Worm (Caenorhabditis elegans) whole organism, young adult: ENCODE data around the gene cut-6.
A peak's percentile ranks its signal among the peaks of the same experiment; 100 is the strongest.

Source experiments
- B0035.1 ChIP-seq: sonication (generic microtip); optimal IDR thresholded peaks from 2 replicates; lab custom pipeline; 2016; ENCODE audit warnings: missing genetic modification characterization, mild to moderate bottlenecking, missing compliant biosample characterization, missing genotype, missing genetic modification reagents
- B0336.3 ChIP-seq: fragments of 200-800 bp; sonication (Bioruptor generic); IDR thresholded peaks from 2 replicates; pipeline ENCODE4 v1.3.6; 2022; ENCODE audit warnings: missing genetic modification characterization, missing compliant biosample characterization
- D2030.7 ChIP-seq: fragments of 200-800 bp; sonication (Bioruptor generic); IDR thresholded peaks from 2 replicates; pipeline ENCODE4 v1.3.6; 2022; ENCODE audit warnings: missing genetic modification reagents, missing genetic modification characterization, missing compliant biosample characterization
- T26A5.8 ChIP-seq: sonication (generic microtip); optimal IDR thresholded peaks from 2 replicates; lab custom pipeline; 2016; ENCODE audit warnings: missing genetic modification characterization, missing compliant biosample characterization
- ama-1 ChIP-seq, 3 experiments: fragments of 150-350 bp in 1 of 3; sonication (generic microtip) in 2 of 3; optimal IDR thresholded peaks; 2 replicates each; lab custom pipeline; 2014 to 2018; ENCODE audit warnings: missing biosample characterization in 2 of 3, missing genetic modification characterization in 2 of 3, missing genetic modification reagents in 2 of 3
- attf-3 ChIP-seq: fragments of 200-800 bp; sonication (Bioruptor generic); conservative IDR thresholded peaks from 2 replicates; pipeline ENCODE4 v1.3.6; 2022; ENCODE audit warnings: missing genetic modification reagents, missing genetic modification characterization, missing compliant biosample characterization
- attf-5 ChIP-seq: fragments of 200-800 bp; sonication (Bioruptor generic); optimal IDR thresholded peaks from 2 replicates; lab custom pipeline; 2018; ENCODE audit warnings: mild to moderate bottlenecking, missing genetic modification characterization, missing compliant biosample characterization
- cebp-1 ChIP-seq, 2 experiments: fragments of 200-800 bp in 1 of 2; sonication (Bioruptor generic) in 1 of 2; sonication (generic microtip) in 1 of 2; IDR thresholded peaks in 1 of 2; optimal IDR thresholded peaks in 1 of 2; 2 replicates each; pipeline versions ENCODE4 v1.3.6 to Lab custom; 2017 to 2022; ENCODE audit warnings: missing compliant biosample characterization in 2 of 2, missing genetic modification characterization in 2 of 2, mild to moderate bottlenecking in 1 of 2, missing genetic modification reagents in 1 of 2, moderate library complexity in 1 of 2
- ceh-100 ChIP-seq: fragments of 200-800 bp; sonication (Bioruptor generic); IDR thresholded peaks from 2 replicates; pipeline ENCODE4 v1.3.6; 2022; ENCODE audit warnings: missing genetic modification reagents, missing genetic modification characterization, missing compliant biosample characterization
- ceh-58 ChIP-seq: fragments of 200-800 bp; sonication (Bioruptor generic); IDR thresholded peaks from 2 replicates; pipeline ENCODE4 v1.3.6; 2022; ENCODE audit warnings: missing genetic modification characterization, missing compliant biosample characterization
- die-1 ChIP-seq: sonication (generic microtip); optimal IDR thresholded peaks from 2 replicates; lab custom pipeline; 2016; ENCODE audit warnings: missing genotype, mild to moderate bottlenecking, missing genetic modification characterization, missing compliant biosample characterization
- dpff-1 ChIP-seq: sonication (generic microtip); optimal IDR thresholded peaks from 2 replicates; lab custom pipeline; 2017; ENCODE audit warnings: mild to moderate bottlenecking, missing genetic modification characterization, missing compliant biosample characterization
- egl-44 ChIP-seq: fragments of 200-800 bp; sonication (Bioruptor generic); IDR thresholded peaks from 2 replicates; pipeline ENCODE4 v1.3.6; 2022; ENCODE audit warnings: missing genetic modification reagents, missing genetic modification characterization, missing compliant biosample characterization
- egrh-3 ChIP-seq: fragments of 200-800 bp; sonication (Bioruptor generic); IDR thresholded peaks from 2 replicates; pipeline ENCODE4 v1.3.6; 2022; ENCODE audit warnings: missing genetic modification reagents, missing genetic modification characterization, missing compliant biosample characterization
- ets-4 ChIP-seq: fragments of 200-800 bp; sonication (Bioruptor generic); optimal IDR thresholded peaks from 2 replicates; lab custom pipeline; 2018; ENCODE audit warnings: mild to moderate bottlenecking, missing genetic modification characterization, missing compliant biosample characterization
- hlh-12 ChIP-seq: sonication (generic microtip); optimal IDR thresholded peaks from 2 replicates; lab custom pipeline; 2016; ENCODE audit warnings: missing genetic modification characterization, missing compliant biosample characterization
- hlh-26 ChIP-seq: fragments of 200-800 bp; sonication (Bioruptor generic); conservative IDR thresholded peaks from 2 replicates; pipeline ENCODE4 v1.3.6; 2022; ENCODE audit warnings: missing genetic modification reagents, missing genetic modification characterization, missing compliant biosample characterization
- hmg-20 ChIP-seq: fragments of 200-800 bp; sonication (Bioruptor generic); IDR thresholded peaks from 2 replicates; pipeline ENCODE4 v1.3.6; 2022; ENCODE audit warnings: missing genetic modification reagents, missing genetic modification characterization, missing compliant biosample characterization
- let-607 ChIP-seq, 2 experiments: fragments of 200-800 bp in 1 of 2; sonication (Bioruptor generic) in 1 of 2; sonication (generic microtip) in 1 of 2; optimal IDR thresholded peaks; 2 replicates each; lab custom pipeline; 2016 to 2018; ENCODE audit warnings: mild to moderate bottlenecking in 2 of 2, missing compliant biosample characterization in 2 of 2, missing genetic modification characterization in 2 of 2, moderate library complexity in 2 of 2, missing genotype in 1 of 2
- lin-54 ChIP-seq: fragments of 200-800 bp; sonication (Bioruptor generic); optimal IDR thresholded peaks from 2 replicates; lab custom pipeline; 2018; ENCODE audit warnings: mild to moderate bottlenecking, missing genetic modification characterization, missing compliant biosample characterization
- mel-28 ChIP-seq: sonication (generic microtip); optimal IDR thresholded peaks from 2 replicates; lab custom pipeline; 2016; ENCODE audit warnings: borderline replicate concordance, mild to moderate bottlenecking, missing genetic modification characterization, missing compliant biosample characterization
- nhr-80 ChIP-seq: sonication (generic microtip); optimal IDR thresholded peaks from 2 replicates; lab custom pipeline; 2016; ENCODE audit warnings: missing genetic modification characterization, missing compliant biosample characterization
- rec-8 ChIP-seq, 2 experiments: sonication (generic microtip); optimal IDR thresholded peaks; 2 replicates each; lab custom pipeline; 2016; ENCODE audit warnings: mild to moderate bottlenecking in 2 of 2, missing genetic modification characterization in 2 of 2, missing genetic modification reagents in 2 of 2, missing genotype in 2 of 2, missing biosample characterization in 1 of 2, missing compliant biosample characterization in 1 of 2, moderate library complexity in 1 of 2
- snpc-4 ChIP-seq, 5 experiments: fragments of 150-350 bp in 1 of 5; sonication (generic microtip) in 4 of 5; optimal IDR thresholded peaks; 2 replicates each; lab custom pipeline; 2014 to 2018; ENCODE audit warnings: missing genetic modification characterization in 5 of 5, missing biosample characterization in 3 of 5, antibody characterized with exemption in 2 of 5, mild to moderate bottlenecking in 2 of 5, missing compliant biosample characterization in 2 of 5, missing genotype in 2 of 5, moderate library complexity in 2 of 5, missing genetic modification reagents in 1 of 5
- tbx-9 ChIP-seq: sonication (generic microtip); optimal IDR thresholded peaks from 2 replicates; lab custom pipeline; 2016; ENCODE audit warnings: borderline replicate concordance, missing genetic modification characterization, inconsistent platforms, missing compliant biosample characterization
- unc-130 ChIP-seq: sonication (generic microtip); optimal IDR thresholded peaks from 2 replicates; lab custom pipeline; 2016; ENCODE audit warnings: missing genetic modification reagents, missing genetic modification characterization, missing compliant biosample characterization
- xnd-1 ChIP-seq: sonication (generic microtip); optimal IDR thresholded peaks from 2 replicates; lab custom pipeline; 2016; ENCODE audit warnings: missing genotype, missing genetic modification reagents, missing genetic modification characterization, missing compliant biosample characterization
- zfh-2 ChIP-seq: fragments of 200-800 bp; sonication (Bioruptor generic); conservative IDR thresholded peaks from 2 replicates; pipeline ENCODE4 v1.3.6; 2022; ENCODE audit warnings: missing genetic modification reagents, missing genetic modification characterization, missing compliant biosample characterization
- ztf-28 ChIP-seq: fragments of 200-800 bp; sonication (Bioruptor generic); IDR thresholded peaks from 2 replicates; pipeline ENCODE4 v1.3.6; 2022; ENCODE audit warnings: missing genetic modification reagents, missing genetic modification characterization, missing compliant biosample characterization

cut-6 gene

ce11 chrIII:10911160-10911559, at the start of gene cut-6:
TSS of gene cut-6 (plus strand) at chrIII:10911460.
- TF ChIP-seq snpc-4 (GFP tag; optimal IDR thresholded peaks at IDR 0.05; lab: Kevin White, UChicago) (no peak), snpc-4 (tag; optimal IDR thresholded peaks at IDR 0.05; lab: Kevin White, UChicago) (no peak), let-607 (tag; optimal IDR thresholded peaks at IDR 0.05; lab: Kevin White, UChicago) (no peak), egrh-3 (GFP tag; lab: Robert Waterston, UW) (no peak), hlh-12 (tag; lab: Kevin White, UChicago) (no peak), D2030.7 (GFP tag; lab: Robert Waterston, UW) (no peak), attf-3 (GFP tag; lab: Robert Waterston, UW) (no peak), mel-28 (tag; lab: Kevin White, UChicago) (no peak), unc-130 (no peak), hmg-20 (GFP tag; lab: Robert Waterston, UW) (no peak), zfh-2 (GFP tag; lab: Robert Waterston, UW) (no peak), rec-8 (tag; optimal IDR thresholded peaks at IDR 0.05; lab: Kevin White, UChicago) (no peak), ceh-100 (GFP tag; lab: Robert Waterston, UW) (no peak), hlh-26 (GFP tag; lab: Robert Waterston, UW) (no peak), B0035.1 (tag; lab: Kevin White, UChicago) (no peak), ceh-58 (GFP tag; lab: Robert Waterston, UW) (no peak), egl-44 (GFP tag; lab: Robert Waterston, UW) (no peak), dpff-1 (tag; lab: Kevin White, UChicago) (no peak), T26A5.8 (tag; lab: Kevin White, UChicago) (no peak)
- TF ChIP-seq, all 124 proteins: peak for 0

ce11 chrIII:10867086-10867485, 44.2 kb upstream of the cut-6 start:
- TF ChIP-seq egrh-3 (GFP tag; lab: Robert Waterston, UW) (peak; percentile 75), B0336.3 (GFP tag; lab: Robert Waterston, UW) (no peak), xnd-1 (tag; lab: Kevin White, UChicago) (no peak), hlh-26 (GFP tag; lab: Robert Waterston, UW) (no peak), attf-5 (GFP tag; lab: Kevin White, UChicago) (no peak), die-1 (tag; lab: Kevin White, UChicago) (no peak), ets-4 (GFP tag; lab: Kevin White, UChicago) (no peak), ztf-28 (GFP tag; lab: Robert Waterston, UW) (no peak), snpc-4 (GFP tag; optimal IDR thresholded peaks at IDR 0.05; lab: Kevin White, UChicago) (no peak), snpc-4 (tag; optimal IDR thresholded peaks at IDR 0.05; lab: Kevin White, UChicago) (no peak), ama-1 (optimal IDR thresholded peaks at IDR 0.05; lab: Kevin White, UChicago) (no peak), ama-1 (GFP tag; optimal IDR thresholded peaks at IDR 0.05; lab: Kevin White, UChicago) (no peak), zfh-2 (GFP tag; lab: Robert Waterston, UW) (peak; percentile 70; the same call in 1 of the 2 replicates), lin-54 (GFP tag; lab: Kevin White, UChicago) (no peak), tbx-9 (no peak)

ce11 chrIII:10868653-10869392, 42.4 kb upstream of the cut-6 start, which contains the start of the genes cey-4 and vps-50:
TSS of gene cey-4 (minus strand) at chrIII:10868703.
TSS of gene vps-50 (plus strand) at chrIII:10869193.
- TF ChIP-seq mel-28 (tag; lab: Kevin White, UChicago) (no peak), cebp-1 (GFP tag; IDR thresholded peaks at IDR 0.05; lab: Robert Waterston, UW) (no peak), cebp-1 (tag; optimal IDR thresholded peaks at IDR 0.05; lab: Kevin White, UChicago) (peak; percentile 3), attf-5 (GFP tag; lab: Kevin White, UChicago) (peak; percentile 19), hmg-20 (GFP tag; lab: Robert Waterston, UW) (no peak), nhr-80 (peak; percentile 8), let-607 (tag; optimal IDR thresholded peaks at IDR 0.05; lab: Kevin White, UChicago) (peak; percentile 44 to 71)
